Worm (Caenorhabditis elegans) whole organism, late embryonic: ENCODE data around the gene nlp-30.

ENCODE experiments used
- K02D7.2 ChIP-seq: sonication (generic microtip); optimal IDR thresholded peaks from 2 replicates; lab custom pipeline; 2017; ENCODE audit warnings: mild to moderate bottlenecking, missing genetic modification characterization, missing compliant biosample characterization
- K09A11.1 ChIP-seq: sonication (generic microtip); optimal IDR thresholded peaks from 2 replicates; lab custom pipeline; 2017; ENCODE audit warnings: antibody characterized with exemption, mild to moderate bottlenecking, missing genetic modification characterization, missing compliant biosample characterization; ENCODE audit not compliant: insufficient read depth
- ama-1 ChIP-seq: fragments of 150-350 bp; optimal IDR thresholded peaks from 2 replicates; lab custom pipeline; 2014
- ceh-9 ChIP-seq: sonication (generic microtip); optimal IDR thresholded peaks from 2 replicates; lab custom pipeline; 2016; ENCODE audit warnings: mild to moderate bottlenecking, missing genetic modification characterization, inconsistent platforms, missing compliant biosample characterization
- dmd-4 ChIP-seq: sonication (generic microtip); optimal IDR thresholded peaks from 2 replicates; lab custom pipeline; 2016; ENCODE audit warnings: borderline replicate concordance, missing genetic modification characterization, missing compliant biosample characterization
- gmeb-2 ChIP-seq: sonication (generic microtip); optimal IDR thresholded peaks from 2 replicates; lab custom pipeline; 2016; ENCODE audit warnings: missing genetic modification characterization, inconsistent platforms, missing compliant biosample characterization
- hlh-13 ChIP-seq: fragments of 200-800 bp; sonication (Bioruptor generic); optimal IDR thresholded peaks from 2 replicates; lab custom pipeline; 2018; ENCODE audit warnings: mild to moderate bottlenecking, missing genetic modification characterization, missing compliant biosample characterization
- lim-6 ChIP-seq: sonication (generic microtip); optimal IDR thresholded peaks from 2 replicates; lab custom pipeline; 2016; ENCODE audit warnings: missing genetic modification characterization, missing compliant biosample characterization
- nfya-1 ChIP-seq: sonication (generic microtip); optimal IDR thresholded peaks from 2 replicates; lab custom pipeline; 2017; ENCODE audit warnings: missing genetic modification characterization, mild to moderate bottlenecking, missing compliant biosample characterization, antibody characterized with exemption, moderate library complexity
- pqm-1 ChIP-seq: sonication (generic microtip); optimal IDR thresholded peaks from 2 replicates; lab custom pipeline; 2016; ENCODE audit warnings: missing genetic modification characterization, missing compliant biosample characterization

DNA sequence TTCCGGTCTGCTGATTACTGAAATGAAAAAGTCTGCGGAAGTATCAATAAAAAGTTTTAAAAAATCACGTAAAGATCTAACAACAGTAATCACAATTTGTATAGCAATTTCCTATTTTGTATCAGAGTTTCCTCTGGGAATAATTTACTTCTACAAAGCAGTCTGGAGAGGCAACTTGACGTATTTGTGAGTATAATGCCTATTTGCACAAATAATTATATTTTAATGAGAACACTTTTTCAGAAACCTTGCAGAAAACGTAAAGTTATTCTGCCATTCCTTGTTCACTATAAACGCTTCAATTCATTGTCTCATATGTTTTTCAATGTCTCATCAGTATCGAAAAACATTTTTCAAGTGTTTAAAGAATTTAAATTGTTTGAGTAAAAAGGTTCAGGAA lies 36.8 kb downstream of the nlp-30 start:
- TF ChIP-seq gmeb-2 (tag; lab: Kevin White, UChicago) (no peak), hlh-13 (GFP tag; lab: Kevin White, UChicago) (no peak), pqm-1 (tag; lab: Kevin White, UChicago) (no peak), K02D7.2 (tag; lab: Kevin White, UChicago) (no peak), dmd-4 (tag; lab: Kevin White, UChicago) (no peak), ceh-9 (tag; lab: Kevin White, UChicago) (no peak), ama-1 (lab: Kevin White, UChicago) (no peak), K09A11.1 (no peak), nfya-1 (tag; lab: Kevin White, UChicago) (no peak), lim-6 (tag; lab: Kevin White, UChicago) (no peak)
